Fruit fly (Drosophila melanogaster) whole organism, pupa: ENCODE data around the gene IFT46.
A peak's percentile ranks its signal among the peaks of the same experiment; 100 is the strongest.

ENCODE experiments used
- CG10348 ChIP-seq: fragments of 200-800 bp; sonication (Bioruptor generic); IDR thresholded peaks from 2 replicates; pipeline ENCODE4 v1.3.6; 2022; ENCODE audit warnings: missing biosample characterization, missing genetic modification characterization
- CG8159 ChIP-seq: fragments of 200-800 bp; sonication (Bioruptor generic); optimal IDR thresholded peaks from 3 replicates; lab custom pipeline; 2018; ENCODE audit warnings: missing biosample characterization, mild to moderate bottlenecking, missing genetic modification characterization, moderate library complexity
- EcR ChIP-seq: fragments of 200-800 bp; sonication (Bioruptor generic); optimal IDR thresholded peaks from 3 replicates; lab custom pipeline; 2019; ENCODE audit warnings: missing biosample characterization, missing genetic modification characterization, mild to moderate bottlenecking, moderate library complexity, missing genetic modification reagents
- Snoo ChIP-seq: fragments of 200-800 bp; sonication (Bioruptor generic); optimal IDR thresholded peaks from 3 replicates; lab custom pipeline; 2017; ENCODE audit warnings: missing biosample characterization, mild to moderate bottlenecking, missing genetic modification characterization, inconsistent platforms
- rn ChIP-seq: fragments of 200-800 bp; sonication (Bioruptor generic); IDR thresholded peaks from 2 replicates; pipeline ENCODE4 v1.3.6; 2022; ENCODE audit warnings: missing biosample characterization, missing genetic modification characterization

- TF ChIP-seq rn (GFP tag; lab: Robert Waterston, UW) (0 out of 2 replicates have a peak, but pooled peaks have one; percentile 10), EcR (GFP tag; lab: Kevin White, UChicago) (no peak), CG8159 (peak; percentile 78), CG10348 (no peak), Snoo (tag; lab: Kevin White, UChicago) (peak; percentile 64)
Observed at dm6 chr2L:18617003-18617402, 1.1 kb upstream of the IFT46 start, which contains the start of gene MESR3.
